Worm (Caenorhabditis elegans): ENCODE measurements around the gene C13F10.7.

ce11 chrV:7199077-7199476 is 24.0 kb downstream of the C13F10.7 start:
- TF ChIP-seq ztf-22 (GFP tag; optimal IDR thresholded peaks at IDR 0.05) (no peak), unc-130 (GFP tag; optimal IDR thresholded peaks at IDR 0.05) (no peak), T07F8.4 (tag; optimal IDR thresholded peaks at IDR 0.05) (no peak), pha-4 (tag; optimal IDR thresholded peaks at IDR 0.05) (no peak), snpc-4 (GFP tag; optimal IDR thresholded peaks at IDR 0.05) (no peak), snpc-4 (tag; optimal IDR thresholded peaks at IDR 0.05) (no peak)

All from whole organism, young adult.